Worm (Caenorhabditis elegans) whole organism, L1 larva: ENCODE results near the gene rpl-21.

Source experiments
- aha-1 ChIP-seq: fragments of 150-350 bp; optimal IDR thresholded peaks from 2 replicates; lab custom pipeline; 2014; ENCODE audit warnings: missing biosample characterization, missing genetic modification characterization
- alr-1 ChIP-seq: fragments of 200-800 bp; sonication (Bioruptor generic); optimal IDR thresholded peaks from 2 replicates; lab custom pipeline; 2018; ENCODE audit warnings: borderline replicate concordance, mild to moderate bottlenecking, missing genetic modification characterization, missing compliant biosample characterization
- blmp-1 ChIP-seq: fragments of 150-350 bp; optimal IDR thresholded peaks from 2 replicates; lab custom pipeline; 2014; ENCODE audit warnings: missing biosample characterization, missing genetic modification characterization
- ceh-63 ChIP-seq: fragments of 200-800 bp; sonication (Bioruptor generic); optimal IDR thresholded peaks from 2 replicates; lab custom pipeline; 2018; ENCODE audit warnings: mild to moderate bottlenecking, missing genetic modification characterization, missing compliant biosample characterization
- ceh-82 ChIP-seq, 3 experiments: fragments of 150-350 bp in 1 of 3; sonication (generic microtip) in 2 of 3; optimal IDR thresholded peaks; 2 replicates each; lab custom pipeline; 2014 to 2017; ENCODE audit warnings: missing biosample characterization in 3 of 3, missing genetic modification characterization in 3 of 3
- ceh-88 ChIP-seq: fragments of 200-800 bp; sonication (Bioruptor generic); IDR thresholded peaks from 2 replicates; pipeline ENCODE4 v1.3.6; 2022; ENCODE audit warnings: missing genetic modification characterization, missing compliant biosample characterization
- ceh-90 ChIP-seq: sonication (generic microtip); optimal IDR thresholded peaks from 2 replicates; lab custom pipeline; 2016; ENCODE audit warnings: missing genetic modification characterization, missing compliant biosample characterization
- ces-1 ChIP-seq: fragments of 150-350 bp; optimal IDR thresholded peaks from 2 replicates; lab custom pipeline; 2014; ENCODE audit warnings: missing biosample characterization, missing genetic modification reagents, missing genetic modification characterization
- dpl-1 ChIP-seq, 3 experiments: fragments of 150-350 bp in 2 of 3; sonication (generic microtip) in 1 of 3; optimal IDR thresholded peaks; 2 replicates each; lab custom pipeline; 2014 to 2017; ENCODE audit warnings: missing biosample characterization in 3 of 3, missing genetic modification characterization in 3 of 3, missing genetic modification reagents in 3 of 3
- dsc-1 ChIP-seq: sonication (generic microtip); optimal IDR thresholded peaks from 2 replicates; lab custom pipeline; 2016; ENCODE audit warnings: mild to moderate bottlenecking, missing genetic modification characterization, missing compliant biosample characterization
- efl-3 ChIP-seq: fragments of 200-800 bp; sonication (Bioruptor generic); optimal IDR thresholded peaks from 2 replicates; lab custom pipeline; 2018; ENCODE audit warnings: mild to moderate bottlenecking, missing genetic modification characterization, missing compliant biosample characterization
- elt-3 ChIP-seq, 6 experiments: fragments of 150-350 bp in 1 of 6; sonication (generic microtip); optimal IDR thresholded peaks; 2 replicates each; lab custom pipeline; 2017 to 2018; ENCODE audit warnings: missing biosample characterization in 6 of 6, missing genetic modification characterization in 6 of 6, inconsistent platforms in 1 of 6
- ets-5 ChIP-seq: fragments of 200-800 bp; sonication (Bioruptor generic); IDR thresholded peaks from 2 replicates; pipeline ENCODE4 v1.3.6; 2022; ENCODE audit warnings: missing genetic modification characterization, missing compliant biosample characterization
- fkh-4 ChIP-seq: sonication (generic microtip); optimal IDR thresholded peaks from 2 replicates; lab custom pipeline; 2016; ENCODE audit warnings: missing compliant biosample characterization, missing genetic modification characterization, borderline replicate concordance
- fkh-8 ChIP-seq: sonication (generic microtip); optimal IDR thresholded peaks from 2 replicates; lab custom pipeline; 2016; ENCODE audit warnings: mild to moderate bottlenecking, missing genetic modification characterization, missing compliant biosample characterization
- grh-1 ChIP-seq: fragments of 200-800 bp; sonication (Bioruptor generic); IDR thresholded peaks from 2 replicates; pipeline ENCODE4 v1.3.6; 2022; ENCODE audit warnings: missing genetic modification reagents, missing genetic modification characterization, missing compliant biosample characterization
- irx-1 ChIP-seq: sonication (generic microtip); optimal IDR thresholded peaks from 2 replicates; lab custom pipeline; 2016; ENCODE audit warnings: missing genetic modification characterization, missing compliant biosample characterization
- isw-1 ChIP-seq: fragments of 200-800 bp; sonication (Bioruptor generic); IDR thresholded peaks from 2 replicates; pipeline ENCODE4 v1.3.6; 2022; ENCODE audit warnings: missing genetic modification characterization, missing compliant biosample characterization
- jun-1 ChIP-seq: fragments of 150-350 bp; optimal IDR thresholded peaks from 2 replicates; lab custom pipeline; 2014; ENCODE audit warnings: missing biosample characterization, missing genetic modification reagents, missing genetic modification characterization
- lin-14 ChIP-seq: fragments of 200-800 bp; sonication (Bioruptor generic); optimal IDR thresholded peaks from 2 replicates; lab custom pipeline; 2018; ENCODE audit warnings: mild to moderate bottlenecking, missing genetic modification characterization, moderate library complexity, missing compliant biosample characterization
- lin-15B ChIP-seq: fragments of 150-350 bp; sonication (generic microtip); optimal IDR thresholded peaks from 3 replicates; lab custom pipeline; 2014; ENCODE audit warnings: missing biosample characterization, missing genetic modification characterization
- lin-35 ChIP-seq, 2 experiments: fragments of 150-350 bp; optimal IDR thresholded peaks; 2 replicates each; lab custom pipeline; 2014; ENCODE audit warnings: missing biosample characterization in 2 of 2, missing genetic modification characterization in 2 of 2, missing genetic modification reagents in 2 of 2
- lin-39 ChIP-seq: fragments of 150-350 bp; optimal IDR thresholded peaks from 2 replicates; lab custom pipeline; 2014; ENCODE audit warnings: missing biosample characterization, missing genetic modification reagents, missing genetic modification characterization
- lsy-2 ChIP-seq, 2 experiments: fragments of 150-350 bp; optimal IDR thresholded peaks; 2 replicates each; lab custom pipeline; 2014; ENCODE audit warnings: missing biosample characterization in 2 of 2, missing genetic modification characterization in 2 of 2
- mdl-1 ChIP-seq, 2 experiments: fragments of 150-350 bp; optimal IDR thresholded peaks; 2 replicates each; lab custom pipeline; 2014 to 2017; ENCODE audit warnings: missing biosample characterization in 2 of 2, missing genetic modification characterization in 2 of 2, inconsistent platforms in 1 of 2
- mef-2 ChIP-seq: fragments of 150-350 bp; optimal IDR thresholded peaks from 2 replicates; lab custom pipeline; 2014; ENCODE audit warnings: missing biosample characterization, missing genetic modification characterization
- mep-1 ChIP-seq: fragments of 150-350 bp; optimal IDR thresholded peaks from 2 replicates; lab custom pipeline; 2014; ENCODE audit warnings: missing biosample characterization, missing genetic modification characterization
- nhr-11 ChIP-seq: fragments of 150-350 bp; optimal IDR thresholded peaks from 2 replicates; lab custom pipeline; 2014; ENCODE audit warnings: missing biosample characterization, missing genetic modification characterization
- nhr-19 ChIP-seq: fragments of 200-800 bp; sonication (Bioruptor generic); conservative IDR thresholded peaks from 2 replicates; pipeline ENCODE4 v1.3.6; 2022; ENCODE audit warnings: missing genetic modification characterization, missing compliant biosample characterization
- nhr-237 ChIP-seq: fragments of 150-350 bp; optimal IDR thresholded peaks from 2 replicates; lab custom pipeline; 2014; ENCODE audit warnings: missing biosample characterization, missing genetic modification characterization
- nhr-28 ChIP-seq: fragments of 150-350 bp; optimal IDR thresholded peaks from 2 replicates; lab custom pipeline; 2014; ENCODE audit warnings: missing biosample characterization, missing genetic modification characterization
- nhr-76 ChIP-seq: sonication (generic microtip); optimal IDR thresholded peaks from 2 replicates; lab custom pipeline; 2017; ENCODE audit warnings: missing biosample characterization, missing genetic modification characterization
- nhr-77 ChIP-seq: fragments of 150-350 bp; optimal IDR thresholded peaks from 2 replicates; lab custom pipeline; 2014; ENCODE audit warnings: missing biosample characterization, missing genetic modification characterization
- nhr-84 ChIP-seq: sonication (generic microtip); optimal IDR thresholded peaks from 2 replicates; lab custom pipeline; 2017; ENCODE audit warnings: missing biosample characterization, missing genetic modification characterization
- nhr-85 ChIP-seq: sonication (generic microtip); peaks from one replicate; lab custom pipeline; 2016; ENCODE audit warnings: missing genetic modification characterization, inconsistent platforms, missing compliant biosample characterization
- nhr-90 ChIP-seq: sonication (generic microtip); optimal IDR thresholded peaks from 2 replicates; lab custom pipeline; 2016; ENCODE audit warnings: mild to moderate bottlenecking, missing genetic modification characterization, missing compliant biosample characterization; ENCODE audit not compliant: poor library complexity
- pag-3 ChIP-seq: sonication (generic microtip); optimal IDR thresholded peaks from 2 replicates; lab custom pipeline; 2017; ENCODE audit warnings: missing genetic modification characterization, mild to moderate bottlenecking, missing compliant biosample characterization, antibody characterized with exemption, borderline replicate concordance; ENCODE audit not compliant: insufficient read depth
- rnt-1 ChIP-seq: sonication (generic microtip); optimal IDR thresholded peaks from 2 replicates; lab custom pipeline; 2016; ENCODE audit warnings: mild to moderate bottlenecking, missing genetic modification characterization, moderate library complexity, missing compliant biosample characterization
- sox-4 ChIP-seq: sonication (generic microtip); optimal IDR thresholded peaks from 2 replicates; lab custom pipeline; 2016; ENCODE audit warnings: missing genetic modification characterization, missing compliant biosample characterization
- sptf-1 ChIP-seq: fragments of 150-350 bp; optimal IDR thresholded peaks from 2 replicates; lab custom pipeline; 2014; ENCODE audit warnings: missing biosample characterization, missing genetic modification characterization
- sup-37 ChIP-seq: fragments of 200-800 bp; sonication (Bioruptor generic); optimal IDR thresholded peaks from 2 replicates; lab custom pipeline; 2018; ENCODE audit warnings: mild to moderate bottlenecking, missing genetic modification characterization, missing compliant biosample characterization
- swsn-7 ChIP-seq: sonication (generic microtip); optimal IDR thresholded peaks from 2 replicates; lab custom pipeline; 2016; ENCODE audit warnings: missing genetic modification characterization, missing compliant biosample characterization
- tlp-1 ChIP-seq: fragments of 150-350 bp; optimal IDR thresholded peaks from 2 replicates; lab custom pipeline; 2014; ENCODE audit warnings: missing biosample characterization, missing genetic modification characterization
- unc-30 ChIP-seq: sonication (generic microtip); optimal IDR thresholded peaks from 2 replicates; lab custom pipeline; 2017; ENCODE audit warnings: missing biosample characterization, missing genetic modification characterization
- unc-62 ChIP-seq: fragments of 150-350 bp; optimal IDR thresholded peaks from 2 replicates; lab custom pipeline; 2014; ENCODE audit warnings: missing biosample characterization, missing genetic modification reagents, missing genetic modification characterization
- unc-86 ChIP-seq: sonication (generic microtip); optimal IDR thresholded peaks from 2 replicates; lab custom pipeline; 2016; ENCODE audit warnings: missing genetic modification characterization, missing compliant biosample characterization
- vab-15 ChIP-seq: sonication (generic microtip); optimal IDR thresholded peaks from 2 replicates; lab custom pipeline; 2017; ENCODE audit warnings: missing genotype, mild to moderate bottlenecking, missing genetic modification characterization, missing compliant biosample characterization
- xbp-1 ChIP-seq: sonication (generic microtip); optimal IDR thresholded peaks from 2 replicates; lab custom pipeline; 2016; ENCODE audit warnings: missing genetic modification characterization, missing compliant biosample characterization
- zag-1 ChIP-seq: fragments of 150-350 bp; optimal IDR thresholded peaks from 2 replicates; lab custom pipeline; 2014; ENCODE audit warnings: missing biosample characterization, missing genetic modification characterization
- zip-4 ChIP-seq: fragments of 200-800 bp; sonication (Bioruptor generic); optimal IDR thresholded peaks from 2 replicates; lab custom pipeline; 2018; ENCODE audit warnings: mild to moderate bottlenecking, missing genetic modification characterization, moderate library complexity, missing compliant biosample characterization
- ztf-11 ChIP-seq, 2 experiments: sonication (generic microtip); optimal IDR thresholded peaks; 2 replicates each; lab custom pipeline; 2016 to 2017; ENCODE audit warnings: missing genetic modification characterization in 2 of 2, missing biosample characterization in 1 of 2, missing compliant biosample characterization in 1 of 2
- ztf-4 ChIP-seq: fragments of 150-350 bp; optimal IDR thresholded peaks from 2 replicates; lab custom pipeline; 2014; ENCODE audit warnings: missing biosample characterization, missing genetic modification characterization

rpl-21 gene

ce11 chrIII:8125234-8125633 lies 4.8 kb downstream of the rpl-21 start (continued):
- TF ChIP-seq dsc-1 (tag; lab: Kevin White, UChicago) (no peak), nhr-85 (tag; lab: Kevin White, UChicago) (peak; percentile 82), ces-1 (GFP tag; lab: Kevin White, UChicago) (no peak), vab-15 (tag; lab: Kevin White, UChicago) (no peak), unc-62 (GFP tag; lab: Kevin White, UChicago) (no peak), grh-1 (GFP tag; lab: Robert Waterston, UW) (no peak), lin-39 (tag; lab: Kevin White, UChicago) (no peak), blmp-1 (tag; lab: Kevin White, UChicago) (peak; percentile 62), irx-1 (tag; lab: Kevin White, UChicago) (peak; percentile 16), xbp-1 (tag; lab: Kevin White, UChicago) (peak; percentile 56), sox-4 (no peak), sup-37 (no peak), unc-86 (tag; lab: Kevin White, UChicago) (peak; percentile 46), mef-2 (tag; lab: Kevin White, UChicago) (no peak), aha-1 (no peak), nhr-237 (tag; lab: Kevin White, UChicago) (peak; percentile 52), dpl-1 (GFP tag; optimal IDR thresholded peaks at IDR 0.05; lab: Kevin White, UChicago) (peak in 2 of 3 experiments; percentile 33 to 36), zip-4 (GFP tag; lab: Kevin White, UChicago) (no peak), ceh-63 (no peak), alr-1 (tag; lab: Kevin White, UChicago) (no peak), ztf-4 (no peak), nhr-76 (tag; lab: Kevin White, UChicago) (no peak), mdl-1 (tag; optimal IDR thresholded peaks at IDR 0.05; lab: Kevin White, UChicago) (peak in 1 of 2 experiments; percentile 46), ceh-88 (GFP tag; lab: Robert Waterston, UW) (no peak), ceh-82 (tag; optimal IDR thresholded peaks at IDR 0.05; lab: Kevin White, UChicago) (peak; percentile 12 to 63 (median 48)), rnt-1 (tag; lab: Kevin White, UChicago) (peak; percentile 71), lin-14 (GFP tag; lab: Kevin White, UChicago) (peak; percentile 84), unc-30 (no peak), ztf-11 (tag; optimal IDR thresholded peaks at IDR 0.05; lab: Kevin White, UChicago) (no peak), sptf-1 (tag; lab: Kevin White, UChicago) (no peak), efl-3 (GFP tag; lab: Kevin White, UChicago) (no peak), pag-3 (no peak), fkh-8 (tag; lab: Kevin White, UChicago) (peak; percentile 36), ceh-90 (tag; lab: Kevin White, UChicago) (no peak), nhr-84 (tag; lab: Kevin White, UChicago) (no peak), isw-1 (GFP tag; lab: Robert Waterston, UW) (peak; percentile 26; the same call in 1 of the 2 replicates), lsy-2 (tag; optimal IDR thresholded peaks at IDR 0.05; lab: Kevin White, UChicago) (peak; percentile 73 to 84), ets-5 (no peak), fkh-4 (tag; lab: Kevin White, UChicago) (no peak), tlp-1 (tag; lab: Kevin White, UChicago) (no peak), nhr-11 (tag; lab: Kevin White, UChicago) (peak; percentile 41)

ce11 chrIII:8124323-8124722 lies 5.7 kb downstream of the rpl-21 start:
- TF ChIP-seq lin-14 (GFP tag; lab: Kevin White, UChicago), result peak; percentile 89
- peak in 1 of 6 experiments; percentile 59 for TF ChIP-seq elt-3 (tag; optimal IDR thresholded peaks at IDR 0.05; lab: Kevin White, UChicago)
- peak; percentile 40 to 52 for TF ChIP-seq lin-35 (GFP tag; optimal IDR thresholded peaks at IDR 0.05; lab: Kevin White, UChicago)
- TF ChIP-seq nhr-28 (tag; lab: Kevin White, UChicago), result no peak
- peak; percentile 53 for TF ChIP-seq dsc-1 (tag; lab: Kevin White, UChicago)
- peak; percentile 45 for TF ChIP-seq nhr-77 (tag; lab: Kevin White, UChicago)
- peak; percentile 77 to 90 for TF ChIP-seq lsy-2 (tag; optimal IDR thresholded peaks at IDR 0.05; lab: Kevin White, UChicago)
- peak; percentile 16 for TF ChIP-seq jun-1 (tag; lab: Kevin White, UChicago)
- peak; percentile 77 for TF ChIP-seq nhr-85 (tag; lab: Kevin White, UChicago)
- no peak for TF ChIP-seq sptf-1 (tag; lab: Kevin White, UChicago)
- peak in 1 of 2 experiments; percentile 34 for TF ChIP-seq mdl-1 (tag; optimal IDR thresholded peaks at IDR 0.05; lab: Kevin White, UChicago)
- TF ChIP-seq blmp-1 (tag; lab: Kevin White, UChicago), result peak; percentile 61
- TF ChIP-seq nhr-90 (tag; lab: Kevin White, UChicago), result no peak
- no peak for TF ChIP-seq lin-15B (tag; lab: Kevin White, UChicago)
- no peak for TF ChIP-seq zag-1 (tag; lab: Kevin White, UChicago)
- peak; percentile 31; the same call in 1 of the 2 replicates for TF ChIP-seq nhr-19
- peak; percentile 42 for TF ChIP-seq unc-86 (tag; lab: Kevin White, UChicago)
- peak; percentile 16 for TF ChIP-seq fkh-8 (tag; lab: Kevin White, UChicago)
- TF ChIP-seq mep-1 (tag; lab: Kevin White, UChicago), result peak; percentile 86
- TF ChIP-seq ceh-82 (tag; optimal IDR thresholded peaks at IDR 0.05; lab: Kevin White, UChicago), result peak; percentile 0 to 62 (median 9)
- TF ChIP-seq swsn-7 (tag; lab: Kevin White, UChicago), result peak; percentile 57
